In genomic region chrX:5989368-5989767, dm6 we compare ENCODE assay signal across 4 fruit fly cellular contexts.
TF ChIP-seq lines count a peak whose summit lies in the region.

No protein-coding gene starts in this region.

- no peak for TF ChIP-seq CTCF in whole organism, embryonic (GFP tag; optimal IDR thresholded peaks at IDR 0.05; lab: Kevin White, UChicago)

TF ChIP-seq in whole organism, adult, 20 proteins besides CTCF, POLR2A, EP300 and RAD21:
- no peak for TF ChIP-seq Hr96 (GFP tag; optimal IDR thresholded peaks at IDR 0.05; lab: Kevin White, UChicago)
- TF ChIP-seq CG1620 (GFP tag; optimal IDR thresholded peaks at IDR 0.05; lab: Kevin White, UChicago): no peak
- peak; percentile 32 for TF ChIP-seq CG7101 (tag; optimal IDR thresholded peaks at IDR 0.05; lab: Kevin White, UChicago)
- TF ChIP-seq CG33017 (tag; optimal IDR thresholded peaks at IDR 0.05; lab: Kevin White, UChicago): no peak
- TF ChIP-seq kay (GFP tag; lab: Kevin White, UChicago; ENCODE audit: borderline replicate concordance): no peak
- no peak for TF ChIP-seq CG7045 (GFP tag; optimal IDR thresholded peaks at IDR 0.05; lab: Kevin White, UChicago)
- no peak for TF ChIP-seq tj (GFP tag; optimal IDR thresholded peaks at IDR 0.05; lab: Kevin White, UChicago)
- no peak for TF ChIP-seq Crg-1 (GFP tag; optimal IDR thresholded peaks at IDR 0.05; lab: Kevin White, UChicago)
- TF ChIP-seq Clk (GFP tag; optimal IDR thresholded peaks at IDR 0.05; lab: Kevin White, UChicago): no peak

TF ChIP-seq in whole organism, embryonic, 481 proteins besides CTCF, POLR2A, EP300 and RAD21 (continues in another document):
- TF ChIP-seq CG7987 (GFP tag; optimal IDR thresholded peaks at IDR 0.05; lab: Kevin White, UChicago) (no peak), CG11398 (GFP tag; optimal IDR thresholded peaks at IDR 0.05; lab: Kevin White, UChicago) (no peak), BtbVII (GFP tag; optimal IDR thresholded peaks at IDR 0.05; lab: Kevin White, UChicago) (no peak), toy (GFP tag; IDR thresholded peaks at IDR 0.05; lab: Robert Waterston, UW) (no peak), CG33213 (GFP tag; optimal IDR thresholded peaks at IDR 0.05; lab: Kevin White, UChicago) (no peak), az2 (GFP tag; optimal IDR thresholded peaks at IDR 0.05; lab: Kevin White, UChicago) (peak; percentile 28), CkIIα-i1 (GFP tag; IDR thresholded peaks at IDR 0.05; lab: Robert Waterston, UW) (no peak), Kr (GFP tag; optimal IDR thresholded peaks at IDR 0.05; lab: Kevin White, UChicago) (no peak), stc (GFP tag; IDR thresholded peaks at IDR 0.05; lab: Robert Waterston, UW) (peak; percentile 69), CG2678 (tag; optimal IDR thresholded peaks at IDR 0.05; lab: Kevin White, UChicago) (peak; percentile 63), chinmo (GFP tag; IDR thresholded peaks at IDR 0.05; lab: Robert Waterston, UW; ENCODE audit: partially characterized antibody) (no peak), Trl (optimal IDR thresholded peaks at IDR 0.05; lab: Kevin White, UChicago) (no peak), Trl (GFP tag; optimal IDR thresholded peaks at IDR 0.05; lab: Kevin White, UChicago) (no peak), fd64A (GFP tag; optimal IDR thresholded peaks at IDR 0.05; lab: Kevin White, UChicago) (no peak), HLH54F (GFP tag; optimal IDR thresholded peaks at IDR 0.05; lab: Kevin White, UChicago) (no peak), Dref (GFP tag; IDR thresholded peaks at IDR 0.05; lab: Robert Waterston, UW) (no peak), BEAF-32 (GFP tag; optimal IDR thresholded peaks at IDR 0.05; lab: Kevin White, UChicago) (no peak), unpg (GFP tag; optimal IDR thresholded peaks at IDR 0.05; lab: Kevin White, UChicago) (peak; percentile 65), bcd (GFP tag; optimal IDR thresholded peaks at IDR 0.05; lab: Kevin White, UChicago) (peak; percentile 6), CG5245 (GFP tag; optimal IDR thresholded peaks at IDR 0.05; lab: Kevin White, UChicago) (no peak), E2f2 (GFP tag; IDR thresholded peaks at IDR 0.05; lab: Robert Waterston, UW) (peak; percentile 18; the same call in 1 of the 2 replicates), bab2 (GFP tag; optimal IDR thresholded peaks at IDR 0.05; lab: Kevin White, UChicago) (no peak), salm (tag; optimal IDR thresholded peaks at IDR 0.05; lab: Kevin White, UChicago) (peak; percentile 12), Eip74EF (GFP tag; optimal IDR thresholded peaks at IDR 0.05; lab: Kevin White, UChicago) (peak in 1 of 2 experiments; percentile 35), jumu (GFP tag; optimal IDR thresholded peaks at IDR 0.05; lab: Kevin White, UChicago) (no peak), CG4707 (GFP tag; optimal IDR thresholded peaks at IDR 0.05; lab: Kevin White, UChicago) (no peak), sob (GFP tag; IDR thresholded peaks at IDR 0.05; lab: Robert Waterston, UW) (0 out of 2 replicates have a peak, but pooled peaks have one; percentile 9), MBD-R2 (GFP tag; IDR thresholded peaks at IDR 0.05; lab: Robert Waterston, UW) (no peak)

TF ChIP-seq in whole organism, prepupa, 60 proteins besides CTCF, POLR2A, EP300 and RAD21 (continues in another document):
- TF ChIP-seq CG3032 (tag; optimal IDR thresholded peaks at IDR 0.05; lab: Kevin White, UChicago): no peak
- no peak for TF ChIP-seq Eip93F (GFP tag; optimal IDR thresholded peaks at IDR 0.05; lab: Kevin White, UChicago)
- peak; percentile 39 for TF ChIP-seq Eip78C (GFP tag; lab: Kevin White, UChicago)
- TF ChIP-seq CG15336 (GFP tag; IDR thresholded peaks at IDR 0.05; lab: Robert Waterston, UW): peak; percentile 54; the same call in 1 of the 2 replicates
- no peak for TF ChIP-seq topi (GFP tag; optimal IDR thresholded peaks at IDR 0.05; lab: Kevin White, UChicago)
- no peak for TF ChIP-seq Lpt (GFP tag; optimal IDR thresholded peaks at IDR 0.05; lab: Kevin White, UChicago)
- TF ChIP-seq CG8119 (GFP tag; IDR thresholded peaks at IDR 0.05; lab: Robert Waterston, UW): peak; percentile 25; the same call in 1 of the 3 replicates
- no peak for TF ChIP-seq CG9139 (GFP tag; optimal IDR thresholded peaks at IDR 0.05; lab: Kevin White, UChicago)
- TF ChIP-seq Hr4 (GFP tag; optimal IDR thresholded peaks at IDR 0.05; lab: Kevin White, UChicago): no peak
- TF ChIP-seq CG3919 (GFP tag; optimal IDR thresholded peaks at IDR 0.05; lab: Kevin White, UChicago): no peak
- no peak for TF ChIP-seq CG6792 (GFP tag; optimal IDR thresholded peaks at IDR 0.05; lab: Kevin White, UChicago)
- no peak for TF ChIP-seq salr (GFP tag; optimal IDR thresholded peaks at IDR 0.05; lab: Kevin White, UChicago)
- TF ChIP-seq eg (GFP tag; IDR thresholded peaks at IDR 0.05; lab: Robert Waterston, UW): 0 out of 3 replicates have a peak, but pooled peaks have one; percentile 30
- TF ChIP-seq CG1621 (tag; optimal IDR thresholded peaks at IDR 0.05; lab: Kevin White, UChicago): no peak
- TF ChIP-seq Hr38 (GFP tag; optimal IDR thresholded peaks at IDR 0.05; lab: Kevin White, UChicago): no peak
- no peak for TF ChIP-seq CG34406 (GFP tag; optimal IDR thresholded peaks at IDR 0.05; lab: Kevin White, UChicago)
- no peak for TF ChIP-seq CG11902 (GFP tag; optimal IDR thresholded peaks at IDR 0.05; lab: Kevin White, UChicago)
- no peak for TF ChIP-seq CG11294 (GFP tag; IDR thresholded peaks at IDR 0.05; lab: Robert Waterston, UW)
- no peak for TF ChIP-seq Met (GFP tag; optimal IDR thresholded peaks at IDR 0.05; lab: Kevin White, UChicago)
- TF ChIP-seq Sox14 (GFP tag; optimal IDR thresholded peaks at IDR 0.05; lab: Kevin White, UChicago): no peak
- no peak for TF ChIP-seq CG31627 (GFP tag; optimal IDR thresholded peaks at IDR 0.05; lab: Kevin White, UChicago)
- TF ChIP-seq Hr39 (GFP tag; optimal IDR thresholded peaks at IDR 0.05; lab: Kevin White, UChicago): no peak
- no peak for TF ChIP-seq Sox15 (GFP tag; optimal IDR thresholded peaks at IDR 0.05; lab: Kevin White, UChicago)
- no peak for TF ChIP-seq CG11762 (GFP tag; optimal IDR thresholded peaks at IDR 0.05; lab: Kevin White, UChicago; ENCODE audit: insufficient read depth)
- no peak for TF ChIP-seq CG10669 (GFP tag; optimal IDR thresholded peaks at IDR 0.05; lab: Kevin White, UChicago)
- no peak for TF ChIP-seq CG6854 (GFP tag; optimal IDR thresholded peaks at IDR 0.05; lab: Kevin White, UChicago)
- TF ChIP-seq esn (GFP tag; optimal IDR thresholded peaks at IDR 0.05; lab: Kevin White, UChicago): no peak
- TF ChIP-seq cyc (GFP tag; optimal IDR thresholded peaks at IDR 0.05; lab: Kevin White, UChicago): no peak
- no peak for TF ChIP-seq OdsH (GFP tag; optimal IDR thresholded peaks at IDR 0.05; lab: Kevin White, UChicago)
- no peak for TF ChIP-seq dsx (GFP tag; optimal IDR thresholded peaks at IDR 0.05; lab: Kevin White, UChicago; ENCODE audit: poor library complexity, severe bottlenecking)
- no peak for TF ChIP-seq CG6276 (GFP tag; optimal IDR thresholded peaks at IDR 0.05; lab: Kevin White, UChicago)

TF ChIP-seq in whole organism, pupa, 21 proteins besides CTCF, POLR2A, EP300 and RAD21:
- TF ChIP-seq rn (GFP tag; IDR thresholded peaks at IDR 0.05; lab: Robert Waterston, UW) (no peak), CG34367 (tag; optimal IDR thresholded peaks at IDR 0.05; lab: Kevin White, UChicago) (no peak), Snoo (tag; optimal IDR thresholded peaks at IDR 0.05; lab: Kevin White, UChicago) (no peak), CG4496 (GFP tag; IDR thresholded peaks at IDR 0.05; lab: Robert Waterston, UW) (peak; percentile 56; the same call in 1 of the 3 replicates), CG14655 (GFP tag; optimal IDR thresholded peaks at IDR 0.05; lab: Kevin White, UChicago) (peak; percentile 26), D1 (tag; optimal IDR thresholded peaks at IDR 0.05; lab: Kevin White, UChicago) (no peak), Pif1A (GFP tag; optimal IDR thresholded peaks at IDR 0.05; lab: Kevin White, UChicago) (no peak), CG8159 (tag; optimal IDR thresholded peaks at IDR 0.05; lab: Kevin White, UChicago) (no peak), CG9948 (tag; optimal IDR thresholded peaks at IDR 0.05; lab: Kevin White, UChicago) (no peak)
